Fruit fly (Drosophila melanogaster): ENCODE results near the gene Smyd5.

Smyd5 gene

dm6 chr3R:21210081-21210480, 8.5 kb downstream of the Smyd5 start:
- TF ChIP-seq CG13296 (GFP tag; optimal IDR thresholded peaks at IDR 0.05) = no peak
- peak; percentile 31 for TF ChIP-seq CG10543 (GFP tag; optimal IDR thresholded peaks at IDR 0.05)
- TF ChIP-seq aop (GFP tag; IDR thresholded peaks at IDR 0.05) = no peak
- peak; percentile 97 for TF ChIP-seq CG17829 (tag; optimal IDR thresholded peaks at IDR 0.05)

dm6 chr3R:21206802-21207238, 11.8 kb downstream of the Smyd5 start:
- TF ChIP-seq klu (GFP tag; IDR thresholded peaks at IDR 0.05) (no peak), caup (GFP tag; optimal IDR thresholded peaks at IDR 0.05; ENCODE audit: severe bottlenecking) (peak; percentile 17), Pdp1 (GFP tag; optimal IDR thresholded peaks at IDR 0.05) (peak in 1 of 2 experiments; percentile 59), crol (GFP tag; IDR thresholded peaks at IDR 0.05) (peak; percentile 91), Hr39 (optimal IDR thresholded peaks at IDR 0.05) (no peak), CG15479 (GFP tag; optimal IDR thresholded peaks at IDR 0.05) (no peak), CG10147 (GFP tag; optimal IDR thresholded peaks at IDR 0.05) (no peak), CG14441 (GFP tag; IDR thresholded peaks at IDR 0.05) (peak; percentile 67), ham (GFP tag; IDR thresholded peaks at IDR 0.05) (no peak), dmrt99B (tag; optimal IDR thresholded peaks at IDR 0.05) (no peak), CG5953 (GFP tag; IDR thresholded peaks at IDR 0.05) (0 out of 2 replicates have a peak, but pooled peaks have one; percentile 19), CG7357 (GFP tag; IDR thresholded peaks at IDR 0.05) (no peak), CG2875 (GFP tag; optimal IDR thresholded peaks at IDR 0.05) (no peak), ind (GFP tag; optimal IDR thresholded peaks at IDR 0.05) (no peak), Asciz (GFP tag; optimal IDR thresholded peaks at IDR 0.05) (no peak), CG3163 (GFP tag; optimal IDR thresholded peaks at IDR 0.05) (peak; percentile 48), Rfx (GFP tag; IDR thresholded peaks at IDR 0.05) (peak; percentile 35; the same call in 1 of the 2 replicates), Oaz (GFP tag; IDR thresholded peaks at IDR 0.05) (no peak), CG8290 (GFP tag; optimal IDR thresholded peaks at IDR 0.05) (no peak), CG8290 (tag; optimal IDR thresholded peaks at IDR 0.05) (peak in 1 of 2 experiments; percentile 12), CG2199 (GFP tag; IDR thresholded peaks at IDR 0.05) (0 out of 3 replicates have a peak, but pooled peaks have one; percentile 39), Nf-YB (GFP tag; optimal IDR thresholded peaks at IDR 0.05) (no peak), chm (GFP tag; IDR thresholded peaks at IDR 0.05) (no peak), grn (GFP tag; optimal IDR thresholded peaks at IDR 0.05) (peak; percentile 98), tgo (GFP tag; IDR thresholded peaks at IDR 0.05) (no peak), CG7786 (GFP tag; optimal IDR thresholded peaks at IDR 0.05) (no peak), CG17912 (GFP tag; optimal IDR thresholded peaks at IDR 0.05) (no peak), fd3F (GFP tag; optimal IDR thresholded peaks at IDR 0.05) (no peak), mirr (GFP tag; optimal IDR thresholded peaks at IDR 0.05) (peak; percentile 85), tna (GFP tag; IDR thresholded peaks at IDR 0.05; ENCODE audit: partially characterized antibody) (peak; percentile 27; the same call in 1 of the 2 replicates), sqz (GFP tag; optimal IDR thresholded peaks at IDR 0.05) (no peak), Aef1 (GFP tag; IDR thresholded peaks at IDR 0.05) (no peak), CkIIα-i1 (GFP tag; IDR thresholded peaks at IDR 0.05) (no peak), row (GFP tag; IDR thresholded peaks at IDR 0.05) (no peak), sc (optimal IDR thresholded peaks at IDR 0.05) (no peak), sc (GFP tag; optimal IDR thresholded peaks at IDR 0.05) (no peak), NFAT (GFP tag; IDR thresholded peaks at IDR 0.05) (no peak), Neu2 (GFP tag; optimal IDR thresholded peaks at IDR 0.05; ENCODE audit: borderline replicate concordance) (no peak), CG1647 (GFP tag; optimal IDR thresholded peaks at IDR 0.05) (no peak), CG12236 (GFP tag; optimal IDR thresholded peaks at IDR 0.05) (no peak), z (GFP tag; IDR thresholded peaks at IDR 0.05) (peak; percentile 82), kay (GFP tag; optimal IDR thresholded peaks at IDR 0.05) (no peak), Gug (GFP tag; IDR thresholded peaks at IDR 0.05) (no peak), CG7745 (tag; optimal IDR thresholded peaks at IDR 0.05) (no peak), CG7928 (GFP tag; optimal IDR thresholded peaks at IDR 0.05) (no peak), CG8089 (GFP tag; optimal IDR thresholded peaks at IDR 0.05) (no peak), gt (GFP tag; IDR thresholded peaks at IDR 0.05) (no peak)
